Worm (Caenorhabditis elegans): Measurements from ENCODE around the gene F59A1.18.

Gene F59A1.18

DNA sequence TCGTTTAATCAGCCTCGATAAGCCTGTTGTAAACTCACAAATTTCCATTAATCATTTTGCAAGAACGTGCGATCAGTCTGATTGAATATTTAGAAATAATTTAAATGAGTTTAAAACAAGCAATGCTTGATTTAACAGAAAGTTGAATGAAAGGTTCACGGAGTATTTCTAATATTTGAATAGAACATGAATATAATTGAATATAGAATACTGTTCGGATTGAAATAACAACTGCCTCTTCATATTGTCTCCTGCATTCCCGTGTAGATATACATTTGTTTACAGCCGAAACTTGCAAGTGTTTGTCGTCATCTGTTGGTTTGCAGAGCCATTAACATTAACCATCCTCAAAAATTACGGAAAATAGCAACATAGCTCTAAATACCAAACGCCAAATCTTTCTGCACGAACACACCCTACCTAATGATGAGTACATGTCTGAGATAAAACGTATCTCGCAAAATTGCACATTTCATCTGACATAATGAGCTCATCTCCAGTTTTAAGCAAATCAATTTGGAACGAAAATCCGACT is 14.0 kb upstream of the F59A1.18 start, which contains the start of the genes Y26G10.5 and srh-32:
TSS of gene Y26G10.5 (minus strand) at position 101 of the 535 bp plus-strand sequence.
TSS of gene srh-32 (plus strand) at position 485 of the 535 bp plus-strand sequence.
- TF ChIP-seq dao-5 (tag; optimal IDR thresholded peaks at IDR 0.05) (no peak), W03F9.2 (tag; optimal IDR thresholded peaks at IDR 0.05) (no peak), him-1 (tag; optimal IDR thresholded peaks at IDR 0.05) (no peak)

DNA sequence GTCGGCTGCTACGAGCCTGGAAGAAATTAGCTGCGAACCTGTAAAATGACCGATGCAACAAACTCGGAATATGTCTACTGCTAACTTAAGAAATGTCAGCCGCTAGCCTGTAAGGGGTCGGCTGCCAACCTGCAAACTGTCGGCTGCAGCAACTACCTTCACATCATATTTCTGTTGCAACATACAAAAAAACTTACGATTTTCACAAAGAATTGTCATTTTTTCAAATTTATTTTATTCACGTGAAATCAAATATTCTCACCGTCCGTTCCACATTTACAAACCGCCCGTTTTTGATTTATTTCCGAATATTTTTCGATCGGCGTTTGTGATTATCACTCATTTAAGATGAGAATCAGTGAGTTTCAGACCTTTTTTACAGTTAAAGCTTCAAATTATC is 12.9 kb upstream of the F59A1.18 start, which contains the start of gene Y26G10.6:
TSS of gene Y26G10.6 (plus strand) at position 301 of the 400 bp plus-strand sequence.
- TF ChIP-seq dao-5 (tag; optimal IDR thresholded peaks at IDR 0.05) (no peak), him-1 (tag; optimal IDR thresholded peaks at IDR 0.05) (no peak), W03F9.2 (tag; optimal IDR thresholded peaks at IDR 0.05) (no peak)

DNA sequence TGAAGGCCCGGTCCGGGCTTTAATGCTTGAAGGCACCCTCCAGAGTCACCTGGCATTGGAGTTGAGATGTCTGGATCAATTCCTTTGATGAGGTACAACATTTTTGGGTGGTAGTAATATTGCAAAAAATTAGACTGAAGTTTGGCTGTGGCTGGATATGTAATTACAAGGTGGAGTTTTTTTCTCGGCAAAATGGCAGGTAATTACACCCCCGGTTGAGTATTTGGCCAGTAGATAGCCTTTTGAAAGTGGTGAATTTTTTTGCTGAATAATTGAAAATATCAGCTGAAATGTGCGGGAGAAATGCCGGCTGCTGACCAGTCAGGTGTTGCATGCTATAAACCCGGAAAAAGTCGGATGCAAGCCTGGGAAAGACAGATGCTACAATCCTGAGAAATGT is 12.3 kb upstream of the F59A1.18 start, which contains the start of gene Y26G10.4:
TSS of gene Y26G10.4 (minus strand) at position 101 of the 400 bp plus-strand sequence.
- TF ChIP-seq dao-5 (tag; optimal IDR thresholded peaks at IDR 0.05), result no peak
- no peak for TF ChIP-seq him-1 (tag; optimal IDR thresholded peaks at IDR 0.05)
- TF ChIP-seq W03F9.2 (tag; optimal IDR thresholded peaks at IDR 0.05), result no peak

DNA sequence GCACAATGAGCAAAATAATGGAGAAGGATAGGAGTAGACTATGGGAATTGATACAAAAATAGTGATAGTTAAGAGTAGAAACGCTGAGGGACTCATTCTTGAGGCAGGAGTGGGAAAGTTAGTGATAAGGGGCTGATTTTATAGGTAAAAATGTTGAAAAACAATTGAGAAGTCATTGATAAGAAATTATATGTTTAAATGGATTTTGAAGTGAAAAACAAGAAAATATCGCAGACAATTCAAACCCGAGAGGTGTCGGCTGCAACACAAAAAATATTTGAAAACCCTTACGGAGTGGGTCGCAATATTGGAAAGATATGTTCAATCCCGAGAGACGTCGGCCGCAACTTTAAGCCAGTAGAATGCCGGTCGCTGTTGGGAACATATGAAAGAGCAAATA is 10.0 kb upstream of the F59A1.18 start, which contains the start of gene spp-29:
TSS of gene spp-29 (minus strand) at position 101 of the 400 bp plus-strand sequence.
- TF ChIP-seq him-1 (tag; optimal IDR thresholded peaks at IDR 0.05) (no peak), dao-5 (tag; optimal IDR thresholded peaks at IDR 0.05) (no peak), W03F9.2 (tag; optimal IDR thresholded peaks at IDR 0.05) (no peak)

DNA sequence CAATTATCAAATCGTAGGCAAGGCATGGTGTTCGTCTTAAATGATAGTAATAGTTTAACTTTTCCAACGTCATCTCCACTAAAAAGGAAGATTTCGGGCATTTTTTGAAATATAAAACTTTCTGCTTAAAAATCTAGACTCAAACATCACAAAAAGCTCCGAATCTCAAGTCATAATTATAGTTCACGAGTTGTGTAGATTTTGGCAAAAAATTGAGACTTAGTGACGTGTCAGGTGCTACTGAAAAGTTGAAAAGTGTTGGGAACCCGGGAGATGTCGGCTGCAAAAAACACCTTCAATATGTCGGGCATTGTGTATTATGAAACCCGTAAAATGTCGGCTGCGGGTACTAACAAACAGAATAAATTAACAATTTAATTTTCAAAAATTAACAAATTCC is 9.1 kb upstream of the F59A1.18 start, which contains the start of gene Y26G10.1:
TSS of gene Y26G10.1 (minus strand) at position 101 of the 400 bp plus-strand sequence.
- no peak for TF ChIP-seq him-1 (tag; optimal IDR thresholded peaks at IDR 0.05)
- no peak for TF ChIP-seq dao-5 (tag; optimal IDR thresholded peaks at IDR 0.05)
- no peak for TF ChIP-seq W03F9.2 (tag; optimal IDR thresholded peaks at IDR 0.05)

DNA sequence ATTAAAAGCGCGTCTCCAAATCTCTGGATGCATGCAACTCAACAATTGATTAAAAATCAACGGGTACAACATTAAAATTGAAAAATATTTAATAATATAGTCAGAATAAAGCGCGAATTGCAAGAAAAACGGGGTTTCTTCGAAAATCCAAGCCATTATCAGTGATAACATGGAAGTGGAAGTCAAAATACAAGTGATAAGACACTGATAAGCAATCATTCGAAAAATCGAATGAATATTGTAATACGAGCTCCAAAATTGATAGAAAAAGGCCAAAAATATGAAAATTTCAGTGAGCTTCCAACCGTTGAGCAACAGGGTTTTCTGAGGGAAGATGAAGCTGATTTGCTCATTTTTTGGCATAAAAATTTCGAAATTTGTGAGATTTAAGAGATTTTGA is 7.5 kb upstream of the F59A1.18 start:
- no peak for TF ChIP-seq dao-5 (tag; optimal IDR thresholded peaks at IDR 0.05)
- no peak for TF ChIP-seq him-1 (tag; optimal IDR thresholded peaks at IDR 0.05)
- TF ChIP-seq W03F9.2 (tag; optimal IDR thresholded peaks at IDR 0.05), result no peak

DNA sequence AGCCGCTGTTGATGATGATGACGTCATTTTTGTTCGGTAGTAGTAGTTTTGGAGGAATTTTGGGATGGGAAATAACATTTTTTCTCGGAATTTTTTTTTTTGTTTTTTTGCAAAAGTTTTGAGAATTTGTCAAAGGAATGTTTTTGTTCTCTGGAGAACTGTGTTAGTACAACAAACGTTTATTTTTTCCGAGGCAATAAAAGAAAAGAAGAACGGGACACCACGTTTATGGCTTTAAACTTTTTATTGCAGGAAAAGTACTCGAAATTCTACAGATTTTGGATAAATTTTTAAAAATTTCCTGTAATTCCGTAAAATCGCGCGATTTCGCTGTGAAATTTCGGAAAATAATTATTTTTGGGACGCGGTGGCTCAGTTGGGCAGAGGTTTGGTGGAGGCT is 4.2 kb upstream of the F59A1.18 start, which contains the start of gene F59A1.13:
TSS of gene F59A1.13 (minus strand) at position 101 of the 400 bp plus-strand sequence.
- TF ChIP-seq dao-5 (tag; optimal IDR thresholded peaks at IDR 0.05), result no peak
- no peak for TF ChIP-seq him-1 (tag; optimal IDR thresholded peaks at IDR 0.05)
- no peak for TF ChIP-seq W03F9.2 (tag; optimal IDR thresholded peaks at IDR 0.05)

DNA sequence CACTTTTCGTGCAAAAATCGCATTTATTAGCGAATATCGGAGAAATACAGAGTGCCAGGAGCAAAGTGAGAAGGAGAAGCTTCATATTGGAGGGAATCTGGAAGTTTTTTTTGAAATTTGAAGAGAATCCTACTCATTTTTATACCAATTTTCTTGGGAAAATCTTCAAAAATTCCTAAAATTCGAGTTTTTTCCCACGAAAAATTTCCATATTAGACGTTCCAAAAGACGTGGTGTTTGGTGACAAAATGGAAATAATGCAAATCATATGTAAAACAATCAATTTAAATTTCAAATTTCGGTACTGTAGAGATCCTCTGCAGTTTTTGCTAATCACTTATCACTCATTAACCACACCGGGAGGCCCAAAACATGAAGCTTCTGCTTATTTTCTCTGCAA is 1.9 kb downstream of the F59A1.18 start, which contains the start of the genes F59A1.16 and F59A1.6:
TSS of gene F59A1.16 (minus strand) at position 101 of the 400 bp plus-strand sequence.
TSS of gene F59A1.6 (plus strand) at position 285 of the 400 bp plus-strand sequence.
- no peak for TF ChIP-seq W03F9.2 (tag; optimal IDR thresholded peaks at IDR 0.05)
- TF ChIP-seq dao-5 (tag; optimal IDR thresholded peaks at IDR 0.05), result no peak
- no peak for TF ChIP-seq him-1 (tag; optimal IDR thresholded peaks at IDR 0.05)

DNA sequence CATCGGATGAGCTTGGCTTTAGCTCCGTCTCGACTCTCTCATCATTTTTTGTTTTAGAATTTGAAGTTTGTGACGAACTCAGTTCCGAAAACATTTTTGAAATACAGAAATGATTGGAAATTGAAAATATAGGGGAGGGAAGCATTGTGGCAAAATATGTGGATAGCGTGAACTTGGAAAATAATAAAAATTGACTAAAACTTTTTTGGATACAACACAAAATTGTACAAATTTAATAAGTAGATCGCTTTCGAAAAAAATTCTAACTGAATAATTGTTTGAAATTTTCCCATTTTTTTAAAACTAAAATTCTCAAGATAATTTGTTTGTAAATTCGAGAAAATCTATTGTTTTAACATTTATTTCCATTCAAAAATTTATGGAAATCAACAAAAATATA is 3.0 kb downstream of the F59A1.18 start, which contains the start of gene F59A1.15:
TSS of gene F59A1.15 (minus strand) at position 101 of the 400 bp plus-strand sequence.
- TF ChIP-seq him-1 (tag; optimal IDR thresholded peaks at IDR 0.05) (no peak), dao-5 (tag; optimal IDR thresholded peaks at IDR 0.05) (no peak), W03F9.2 (tag; optimal IDR thresholded peaks at IDR 0.05) (no peak)

DNA sequence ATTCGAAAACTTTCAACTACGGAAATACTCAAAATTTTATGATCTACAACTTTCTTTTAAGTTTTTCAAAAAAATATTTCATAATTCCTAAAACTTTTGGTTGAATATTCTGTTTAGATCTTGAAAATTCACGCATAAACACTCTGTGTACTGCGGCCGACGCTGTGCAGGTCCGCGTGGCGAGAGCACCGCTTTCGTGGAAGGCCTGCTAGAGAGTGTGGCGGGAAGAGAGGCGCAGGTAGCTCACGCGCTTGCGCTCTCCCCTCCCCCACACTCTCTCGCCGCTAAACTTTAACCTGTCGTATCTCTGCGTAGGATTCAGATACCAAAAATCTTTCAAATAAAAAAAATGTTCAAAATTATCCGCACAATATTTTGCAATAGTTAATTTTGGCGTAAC is 3.5 kb downstream of the F59A1.18 start:
- TF ChIP-seq W03F9.2 (tag; optimal IDR thresholded peaks at IDR 0.05), result no peak
- TF ChIP-seq him-1 (tag; optimal IDR thresholded peaks at IDR 0.05), result no peak
- TF ChIP-seq dao-5 (tag; optimal IDR thresholded peaks at IDR 0.05), result no peak

DNA sequence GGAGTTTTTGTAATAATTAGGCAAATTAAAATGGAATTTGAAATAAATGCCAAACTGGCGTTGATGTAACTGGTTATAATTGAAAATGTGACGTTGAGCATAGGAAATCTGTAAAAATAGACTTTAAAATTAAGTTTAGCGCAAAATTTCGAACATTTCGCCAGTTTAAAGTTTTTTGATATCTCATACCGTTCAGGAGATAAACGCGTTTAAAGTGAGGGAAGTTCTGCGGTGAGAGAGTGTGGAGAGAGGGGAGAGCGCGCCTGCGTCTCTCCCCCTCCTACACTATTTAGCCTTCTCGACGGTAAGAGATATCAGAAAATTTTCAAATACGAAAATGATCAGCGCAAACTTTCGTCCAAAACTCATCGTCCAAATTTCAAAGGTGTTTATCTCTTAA is 10.2 kb downstream of the F59A1.18 start, which contains the start of gene str-92:
TSS of gene str-92 (minus strand) at position 101 of the 400 bp plus-strand sequence.
- TF ChIP-seq W03F9.2 (tag; optimal IDR thresholded peaks at IDR 0.05), result no peak

DNA sequence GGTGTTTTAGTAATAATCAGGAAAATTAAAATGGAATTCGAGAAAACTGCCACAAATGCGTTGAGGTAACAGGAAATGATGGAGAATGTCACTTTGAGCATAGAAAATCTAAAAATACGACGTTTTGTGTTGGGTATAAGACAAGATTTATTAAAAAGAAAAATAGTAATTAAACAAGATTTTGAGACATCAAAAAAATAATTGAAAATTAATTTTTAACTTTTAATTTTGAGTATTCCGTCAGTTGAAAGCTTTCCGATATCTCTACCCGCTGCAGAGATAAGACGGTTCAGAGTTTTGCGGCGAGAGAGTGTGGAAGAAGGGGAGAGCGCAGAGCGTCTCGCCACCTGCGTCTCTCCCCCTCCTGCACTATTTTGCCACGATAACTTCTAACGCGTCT is 13.4 kb downstream of the F59A1.18 start, which contains the start of gene str-93:
TSS of gene str-93 (minus strand) at position 101 of the 400 bp plus-strand sequence.
- TF ChIP-seq W03F9.2 (tag; optimal IDR thresholded peaks at IDR 0.05), result no peak
- no peak for TF ChIP-seq him-1 (tag; optimal IDR thresholded peaks at IDR 0.05)
- TF ChIP-seq dao-5 (tag; optimal IDR thresholded peaks at IDR 0.05), result no peak

DNA sequence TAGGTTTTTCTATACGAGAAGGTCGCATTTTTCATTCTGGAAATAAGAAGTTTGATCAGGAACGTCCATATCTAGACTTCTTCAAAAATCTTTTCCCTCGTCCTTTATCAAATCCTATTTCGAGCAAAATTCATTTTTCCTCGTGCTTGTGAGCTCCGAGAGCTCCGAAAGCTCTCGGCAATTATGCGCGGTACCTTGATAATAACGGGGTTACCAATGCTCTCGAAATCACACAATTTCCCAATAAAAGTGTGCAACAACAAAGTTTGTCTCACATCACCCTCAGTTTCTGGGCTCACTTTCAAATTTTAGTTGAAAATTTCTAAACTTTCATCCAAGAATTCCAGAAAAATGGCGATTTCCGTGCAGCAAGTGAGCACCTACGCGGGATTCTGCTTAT is 18.2 kb downstream of the F59A1.18 start, which contains the start of gene str-89:
TSS of gene str-89 (plus strand) at position 301 of the 400 bp plus-strand sequence.
- TF ChIP-seq him-1 (tag; optimal IDR thresholded peaks at IDR 0.05) (no peak), dao-5 (tag; optimal IDR thresholded peaks at IDR 0.05) (no peak), W03F9.2 (tag; optimal IDR thresholded peaks at IDR 0.05) (no peak)

DNA sequence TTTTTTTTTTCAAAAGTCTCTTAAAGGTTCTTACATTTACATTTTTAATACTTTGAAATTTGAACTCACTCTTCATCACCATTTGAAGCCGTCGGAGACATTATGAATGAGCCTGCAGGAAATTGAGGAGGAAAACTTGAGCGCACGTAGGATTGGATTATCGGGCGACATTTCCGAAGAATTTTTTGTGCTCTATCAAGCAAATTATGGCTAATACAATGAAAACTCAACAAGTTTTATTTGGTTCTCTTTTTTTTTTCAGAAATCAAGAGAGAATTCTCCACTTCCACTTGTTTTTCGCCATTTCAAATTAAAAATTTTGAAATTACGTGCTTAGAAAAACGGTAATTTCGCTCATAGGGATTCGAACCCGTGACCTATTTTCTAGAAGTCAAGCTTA is 19.1 kb downstream of the F59A1.18 start, which contains the start of gene F59A1.12:
TSS of gene F59A1.12 (minus strand) at position 101 of the 400 bp plus-strand sequence.
- TF ChIP-seq dao-5 (tag; optimal IDR thresholded peaks at IDR 0.05), result no peak
- no peak for TF ChIP-seq W03F9.2 (tag; optimal IDR thresholded peaks at IDR 0.05)
- no peak for TF ChIP-seq him-1 (tag; optimal IDR thresholded peaks at IDR 0.05)

Data from whole organism, L4/young adult.